Fruit fly (Drosophila melanogaster) whole organism, adult: ENCODE data around the gene FipoQ.

Source experiments
- CG11617 ChIP-seq: fragments of 200-800 bp; sonication (Bioruptor generic); optimal IDR thresholded peaks from 2 replicates; lab custom pipeline; 2017; ENCODE audit warnings: mild to moderate bottlenecking, missing biosample characterization, missing genetic modification reagents, missing genetic modification characterization
- CG14711 ChIP-seq: fragments of 200-800 bp; sonication (Bioruptor generic); optimal IDR thresholded peaks from 2 replicates; lab custom pipeline; 2018; ENCODE audit warnings: missing biosample characterization, mild to moderate bottlenecking, missing genetic modification characterization, moderate library complexity
- Mnt ChIP-seq: fragments of 200-800 bp; sonication (Bioruptor generic); optimal IDR thresholded peaks from 2 replicates; lab custom pipeline; 2016; ENCODE audit warnings: missing biosample characterization, mild to moderate bottlenecking, missing genetic modification characterization
- cnc ChIP-seq, 2 experiments: fragments of >200 bp; optimal IDR thresholded peaks; 2 replicates each; lab custom pipeline; 2017
- ovo ChIP-seq: fragments of 200-800 bp; sonication (Bioruptor generic); optimal IDR thresholded peaks from 2 replicates; lab custom pipeline; 2016; ENCODE audit warnings: missing biosample characterization, missing genetic modification characterization
- pad ChIP-seq: fragments of 200-800 bp; sonication (Bioruptor generic); optimal IDR thresholded peaks from 3 replicates; lab custom pipeline; 2017; ENCODE audit warnings: missing biosample characterization, missing genetic modification characterization, mild to moderate bottlenecking, moderate library complexity, missing genetic modification reagents

dm6 chr3R:29493242-29493944, 1.2 kb upstream of the FipoQ start, which contains the start of the genes CG2310 and Diedel:
- TF ChIP-seq CG11617 (GFP tag; lab: Kevin White, UChicago) = peak; percentile 70
- peak; percentile 86 for TF ChIP-seq Mnt (GFP tag; lab: Kevin White, UChicago)
- TF ChIP-seq ovo (GFP tag; lab: Kevin White, UChicago) = no peak
- TF ChIP-seq cnc (optimal IDR thresholded peaks at IDR 0.05; lab: Kevin White, UChicago) = no peak
- no peak for TF ChIP-seq CG14711
- no peak for TF ChIP-seq pad (GFP tag; lab: Kevin White, UChicago)
